Worm (Caenorhabditis elegans): ENCODE measurements around the gene apc-17.

Gene apc-17

ce11 chrII:11153080-11153479 is 45.2 kb downstream of the apc-17 start (continued):
- no peak for TF ChIP-seq nhr-41 (GFP tag; IDR thresholded peaks at IDR 0.05)
- no peak for TF ChIP-seq dmd-9 (GFP tag; IDR thresholded peaks at IDR 0.05)
- no peak for TF ChIP-seq zip-2 (tag; optimal IDR thresholded peaks at IDR 0.05)
- no peak for TF ChIP-seq nhr-76 (tag; optimal IDR thresholded peaks at IDR 0.05)
- no peak for TF ChIP-seq F44E2.7 (GFP tag; IDR thresholded peaks at IDR 0.05)
- no peak for TF ChIP-seq ceh-20 (GFP tag; IDR thresholded peaks at IDR 0.05)
- TF ChIP-seq dmd-6 (GFP tag; IDR thresholded peaks at IDR 0.05) = peak; percentile 74
- 0 out of 2 replicates have a peak, but pooled peaks have one; percentile 38 for TF ChIP-seq php-3 (GFP tag; IDR thresholded peaks at IDR 0.05)
- no peak for TF ChIP-seq R02D3.7 (tag; optimal IDR thresholded peaks at IDR 0.05)
- no peak for TF ChIP-seq ces-1 (GFP tag; optimal IDR thresholded peaks at IDR 0.05)
- TF ChIP-seq jun-1 (tag; optimal IDR thresholded peaks at IDR 0.05) = no peak
- TF ChIP-seq nhr-77 (tag; optimal IDR thresholded peaks at IDR 0.05) = no peak
- no peak for TF ChIP-seq ceh-44 (GFP tag; IDR thresholded peaks at IDR 0.05)
- TF ChIP-seq egl-43 (GFP tag; IDR thresholded peaks at IDR 0.05) = no peak
- no peak for TF ChIP-seq madf-9 (GFP tag; conservative IDR thresholded peaks at IDR 0.05)
- TF ChIP-seq hlh-30 (tag; optimal IDR thresholded peaks at IDR 0.05; ENCODE audit: insufficient read depth) = no peak
- no peak for TF ChIP-seq ctbp-1 (GFP tag; IDR thresholded peaks at IDR 0.05)
- no peak for TF ChIP-seq nhr-42 (GFP tag; IDR thresholded peaks at IDR 0.05)
- TF ChIP-seq madf-5 (GFP tag; IDR thresholded peaks at IDR 0.05) = no peak
- TF ChIP-seq ztf-7 (tag; optimal IDR thresholded peaks at IDR 0.05) = no peak
- no peak for TF ChIP-seq ZK337.2 (GFP tag; IDR thresholded peaks at IDR 0.05)
- TF ChIP-seq lin-13 (GFP tag; optimal IDR thresholded peaks at IDR 0.05) = no peak
- no peak for TF ChIP-seq set-16 (GFP tag; IDR thresholded peaks at IDR 0.05)
- no peak for TF ChIP-seq ceh-82 (tag; optimal IDR thresholded peaks at IDR 0.05)

- TF ChIP-seq nhr-10 (tag; optimal IDR thresholded peaks at IDR 0.05) (peak; percentile 40), nhr-77 (tag; optimal IDR thresholded peaks at IDR 0.05) (peak; percentile 48), jun-1 (tag; optimal IDR thresholded peaks at IDR 0.05) (peak; percentile 16), dve-1 (tag; optimal IDR thresholded peaks at IDR 0.05; ENCODE audit: insufficient read depth) (peak; percentile 65), zip-2 (tag; optimal IDR thresholded peaks at IDR 0.05) (no peak), R02D3.7 (tag; optimal IDR thresholded peaks at IDR 0.05) (no peak), lin-13 (GFP tag; optimal IDR thresholded peaks at IDR 0.05) (no peak), php-3 (GFP tag; IDR thresholded peaks at IDR 0.05) (0 out of 2 replicates have a peak, but pooled peaks have one; percentile 32), daf-16 (GFP tag; optimal IDR thresholded peaks at IDR 0.05) (no peak), daf-16 (tag; optimal IDR thresholded peaks at IDR 0.05) (peak; percentile 63), nhr-48 (tag; optimal IDR thresholded peaks at IDR 0.05) (peak; percentile 8), hlh-11 (tag; optimal IDR thresholded peaks at IDR 0.05) (peak; percentile 66), dmd-6 (GFP tag; IDR thresholded peaks at IDR 0.05) (peak; percentile 52), unc-62 (GFP tag; optimal IDR thresholded peaks at IDR 0.05 in 1 of 2) (peak in 1 of 2 experiments; percentile 20), unc-62 (tag; optimal IDR thresholded peaks at IDR 0.05) (no peak), nhr-28 (tag; optimal IDR thresholded peaks at IDR 0.05) (peak; percentile 47), rbr-2 (tag; optimal IDR thresholded peaks at IDR 0.05) (no peak), hlh-30 (tag; optimal IDR thresholded peaks at IDR 0.05; ENCODE audit: insufficient read depth) (peak; percentile 56)
Observed at ce11 chrII:11153800-11154199, 45.9 kb downstream of the apc-17 start.

ce11 chrII:11154957-11155356 is 47.0 kb downstream of the apc-17 start:
- TF ChIP-seq daf-16 (GFP tag; optimal IDR thresholded peaks at IDR 0.05) = no peak
- peak; percentile 90 for TF ChIP-seq daf-16 (tag; optimal IDR thresholded peaks at IDR 0.05)
- TF ChIP-seq hlh-11 (tag; optimal IDR thresholded peaks at IDR 0.05) = peak; percentile 33
- TF ChIP-seq dmd-9 (GFP tag; IDR thresholded peaks at IDR 0.05) = no peak
- TF ChIP-seq php-3 (GFP tag; IDR thresholded peaks at IDR 0.05) = peak; percentile 6; the same call in 1 of the 2 replicates
- TF ChIP-seq dmd-6 (GFP tag; IDR thresholded peaks at IDR 0.05) = peak; percentile 24

- TF ChIP-seq hlh-11 (tag; optimal IDR thresholded peaks at IDR 0.05) (peak; percentile 8), lim-7 (GFP tag; IDR thresholded peaks at IDR 0.05) (no peak), dmd-6 (GFP tag; IDR thresholded peaks at IDR 0.05) (peak; percentile 37), aha-1 (tag) (peak; percentile 97), hlh-30 (tag; optimal IDR thresholded peaks at IDR 0.05; ENCODE audit: insufficient read depth) (peak; percentile 14), zip-11 (GFP tag; IDR thresholded peaks at IDR 0.05) (no peak), ZK337.2 (GFP tag; IDR thresholded peaks at IDR 0.05) (no peak), saeg-2 (GFP tag; IDR thresholded peaks at IDR 0.05) (no peak), dve-1 (tag; optimal IDR thresholded peaks at IDR 0.05; ENCODE audit: insufficient read depth) (peak; percentile 4), daf-16 (GFP tag; optimal IDR thresholded peaks at IDR 0.05) (no peak), daf-16 (tag; optimal IDR thresholded peaks at IDR 0.05) (peak; percentile 43)
Observed at ce11 chrII:11155400-11155799, 47.5 kb downstream of the apc-17 start.

Data from whole organism, L4 larva.